Fruit fly (Drosophila melanogaster) whole organism, wandering third instar larva: ENCODE results near the gene CG14507.

ENCODE experiments used
- Abd-B ChIP-seq: fragments of >200 bp; optimal IDR thresholded peaks from 2 replicates; lab custom pipeline; 2017; ENCODE audit warnings: missing biosample characterization, missing genetic modification characterization
- Dfd ChIP-seq: fragments of >200 bp; optimal IDR thresholded peaks from 2 replicates; lab custom pipeline; 2017; ENCODE audit warnings: missing biosample characterization, missing genetic modification characterization
- Dif ChIP-seq: fragments of 200-275, 200-300 bp; sonication (Bioruptor generic); optimal IDR thresholded peaks from 2 replicates; lab custom pipeline; 2018; ENCODE audit warnings: missing biosample characterization, missing genetic modification characterization; ENCODE audit not compliant: partially characterized antibody
- GATAd ChIP-seq: sonication (Bioruptor generic); optimal IDR thresholded peaks from 2 replicates; lab custom pipeline; 2016; ENCODE audit warnings: missing biosample characterization, missing genetic modification characterization
- HLH106 ChIP-seq: fragments of 200-800 bp; optimal IDR thresholded peaks from 3 replicates; lab custom pipeline; 2019; ENCODE audit warnings: missing biosample characterization, mild to moderate bottlenecking, missing genetic modification characterization, moderate library complexity
- Hr78 ChIP-seq: fragments of >200 bp; optimal IDR thresholded peaks from 2 replicates; lab custom pipeline; 2017; ENCODE audit warnings: missing biosample characterization, missing genetic modification characterization
- Myc ChIP-seq: fragments of >200 bp; optimal IDR thresholded peaks from 2 replicates; lab custom pipeline; 2017
- OdsH ChIP-seq: fragments of 200-800 bp; sonication (Bioruptor generic); optimal IDR thresholded peaks from 2 replicates; lab custom pipeline; 2016; ENCODE audit warnings: missing biosample characterization, mild to moderate bottlenecking, missing genetic modification characterization
- dmrt93B ChIP-seq: fragments of 200-800 bp; sonication (Bioruptor generic); optimal IDR thresholded peaks from 2 replicates; lab custom pipeline; 2018; ENCODE audit warnings: missing biosample characterization, mild to moderate bottlenecking, missing genetic modification characterization
- foxo ChIP-seq, 2 experiments: fragments of 200-800 bp; sonication (Bioruptor generic); optimal IDR thresholded peaks; 2 replicates in 1 of 2; 3 replicates in 1 of 2; lab custom pipeline; 2016 to 2017; ENCODE audit warnings: missing biosample characterization in 2 of 2, missing genetic modification characterization in 2 of 2
- lola ChIP-seq: fragments of >200 bp; optimal IDR thresholded peaks from 2 replicates; lab custom pipeline; 2017; ENCODE audit warnings: missing biosample characterization, missing genetic modification characterization
- pan ChIP-seq: fragments of >200 bp; optimal IDR thresholded peaks from 2 replicates; lab custom pipeline; 2017
- psq ChIP-seq: fragments of 200-800 bp; sonication (Bioruptor generic); optimal IDR thresholded peaks from 3 replicates; lab custom pipeline; 2017; ENCODE audit warnings: missing biosample characterization, mild to moderate bottlenecking, missing genetic modification characterization, moderate library complexity

DNA sequence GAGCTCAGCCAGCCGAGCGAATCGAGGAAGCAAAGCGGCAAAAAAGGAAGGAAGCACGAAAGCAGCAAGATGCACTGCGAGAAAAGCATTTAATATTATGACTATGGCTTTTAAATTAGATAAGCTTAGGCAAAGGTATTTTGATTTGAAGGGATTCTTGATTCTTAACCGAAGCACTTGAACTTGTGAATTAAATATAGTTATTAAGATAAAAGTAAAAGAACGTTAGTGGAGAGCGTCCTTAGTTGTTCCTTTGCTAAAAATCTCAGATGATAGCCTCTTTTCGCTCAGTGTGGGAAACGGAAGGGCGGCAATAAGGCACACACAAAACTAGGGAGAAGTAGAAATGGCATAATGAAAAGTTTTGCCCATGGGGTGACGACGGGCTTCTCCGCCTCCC is 41.7 kb upstream of the CG14507 start:
- no peak for TF ChIP-seq psq (GFP tag; lab: Kevin White, UChicago)
- no peak for TF ChIP-seq Abd-B (GFP tag; lab: Kevin White, UChicago)
- TF ChIP-seq dmrt93B (GFP tag; lab: Kevin White, UChicago), result no peak
- TF ChIP-seq Hr78, result no peak
- no peak for TF ChIP-seq pan (lab: Kevin White, UChicago)
- TF ChIP-seq GATAd (GFP tag; lab: Kevin White, UChicago), result no peak
- TF ChIP-seq HLH106, result no peak
- no peak for TF ChIP-seq foxo (GFP tag; optimal IDR thresholded peaks at IDR 0.05; lab: Kevin White, UChicago)
- no peak for TF ChIP-seq lola (GFP tag; lab: Kevin White, UChicago)
- TF ChIP-seq OdsH (GFP tag; lab: Kevin White, UChicago), result no peak
- TF ChIP-seq Dfd (GFP tag; lab: Kevin White, UChicago), result no peak
- TF ChIP-seq Myc (lab: Kevin White, UChicago), result no peak
- no peak for TF ChIP-seq Dif (GFP tag; lab: Kevin White, UChicago)
